Worm (Caenorhabditis elegans): ENCODE measurements around the gene hsp-25.

The hsp-25 gene

DNA sequence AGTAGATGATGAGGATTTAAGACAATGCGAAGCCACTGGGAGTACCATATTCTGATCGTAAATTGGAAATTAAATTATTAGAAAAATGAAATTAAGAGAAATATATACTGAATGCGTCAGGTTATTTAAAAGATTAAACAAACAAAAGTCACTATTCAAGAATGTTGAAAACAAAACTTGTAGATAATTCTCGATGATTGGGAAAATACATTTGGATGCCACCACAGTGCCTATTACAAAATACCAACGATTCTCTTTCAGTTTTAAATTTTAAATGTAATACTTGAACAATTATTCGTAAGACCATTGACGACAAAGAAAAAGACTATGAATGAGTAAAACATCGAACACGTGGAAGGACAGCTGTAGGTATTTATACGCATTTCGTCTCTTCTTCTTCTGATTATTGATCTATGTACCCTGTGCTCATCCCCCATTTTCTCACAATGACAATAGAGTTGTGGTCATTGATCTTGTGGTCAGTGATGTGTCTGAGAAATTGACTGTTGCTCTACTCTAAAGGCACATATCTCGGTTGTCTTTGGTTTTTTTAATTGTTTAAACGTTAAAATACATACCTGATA is 19.5 kb downstream of the hsp-25 start, which contains the start of gene C09B8.4:
Gene C09B8.4, minus strand, starts transcription at position 51 of the 584 bp plus-strand sequence.
- no peak for TF ChIP-seq ama-1 (optimal IDR thresholded peaks at IDR 0.05)
- TF ChIP-seq pha-4 (tag; optimal IDR thresholded peaks at IDR 0.05): no peak
- TF ChIP-seq K09A11.1 (tag; optimal IDR thresholded peaks at IDR 0.05; ENCODE audit: insufficient read depth): no peak
- TF ChIP-seq ceh-2 (tag; optimal IDR thresholded peaks at IDR 0.05): no peak
- no peak for TF ChIP-seq eyg-1 (tag; optimal IDR thresholded peaks at IDR 0.05)
- no peak for TF ChIP-seq gmeb-2 (tag; optimal IDR thresholded peaks at IDR 0.05)
- TF ChIP-seq hlh-8 (tag; optimal IDR thresholded peaks at IDR 0.05): no peak
- no peak for TF ChIP-seq nhr-232 (tag; optimal IDR thresholded peaks at IDR 0.05)
- no peak for TF ChIP-seq unc-42 (tag; optimal IDR thresholded peaks at IDR 0.05)
- no peak for TF ChIP-seq unc-55 (GFP tag; optimal IDR thresholded peaks at IDR 0.05)
- no peak for TF ChIP-seq ceh-30 (tag; optimal IDR thresholded peaks at IDR 0.05)
- no peak for TF ChIP-seq odd-2 (tag; optimal IDR thresholded peaks at IDR 0.05)
- TF ChIP-seq unc-86 (tag; optimal IDR thresholded peaks at IDR 0.05): no peak
- TF ChIP-seq Y22D7AL.16 (tag; optimal IDR thresholded peaks at IDR 0.05): no peak

DNA sequence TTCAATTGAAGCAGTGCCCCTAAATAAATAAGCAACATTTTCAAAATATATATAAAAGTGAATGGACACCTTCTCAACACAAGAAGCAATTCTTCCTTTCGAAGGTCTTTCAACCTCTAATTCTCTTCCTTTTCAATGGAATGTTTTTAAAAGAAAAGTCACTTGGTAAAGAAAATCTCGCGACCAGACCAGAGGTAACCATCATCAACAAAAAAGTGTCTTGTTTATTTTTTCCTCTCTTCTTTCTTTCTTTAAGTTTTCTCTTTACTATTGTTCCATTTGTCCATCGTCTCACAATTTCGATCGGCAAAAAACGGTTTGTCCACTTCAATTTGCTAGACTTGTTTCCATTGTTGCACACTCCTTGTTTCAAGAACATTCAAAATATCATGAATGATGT is 24.3 kb downstream of the hsp-25 start, which contains the start of gene C09B8.8:
Gene C09B8.8, plus strand, starts transcription at position 397 of the 400 bp plus-strand sequence.
- TF ChIP-seq T23F11.4 (GFP tag; optimal IDR thresholded peaks at IDR 0.05) (no peak), pqm-1 (tag; optimal IDR thresholded peaks at IDR 0.05) (no peak), sox-4 (tag; optimal IDR thresholded peaks at IDR 0.05) (no peak), ets-4 (tag; optimal IDR thresholded peaks at IDR 0.05) (no peak), odd-2 (tag; optimal IDR thresholded peaks at IDR 0.05) (no peak), ttx-3 (tag; optimal IDR thresholded peaks at IDR 0.05) (no peak), ceh-30 (tag; optimal IDR thresholded peaks at IDR 0.05) (no peak), nhr-232 (tag; optimal IDR thresholded peaks at IDR 0.05) (no peak), hlh-15 (tag; optimal IDR thresholded peaks at IDR 0.05) (no peak), unc-86 (tag; optimal IDR thresholded peaks at IDR 0.05) (no peak), dve-1 (tag; optimal IDR thresholded peaks at IDR 0.05) (no peak), ref-2 (tag; optimal IDR thresholded peaks at IDR 0.05) (no peak)

ce11 chrX:6010573-6010972 is 28.9 kb downstream of the hsp-25 start, which contains the start of gene C09B8.3:
Gene C09B8.3, minus strand, starts transcription at chrX:6010673.
- TF ChIP-seq ztf-16 (tag; optimal IDR thresholded peaks at IDR 0.05) (no peak), pag-3 (tag; optimal IDR thresholded peaks at IDR 0.05; ENCODE audit: borderline replicate concordance) (no peak), unc-55 (GFP tag; optimal IDR thresholded peaks at IDR 0.05) (no peak), hlh-30 (tag; optimal IDR thresholded peaks at IDR 0.05; ENCODE audit: insufficient read depth) (no peak), hlh-13 (GFP tag; optimal IDR thresholded peaks at IDR 0.05) (no peak), dve-1 (tag; optimal IDR thresholded peaks at IDR 0.05) (no peak), fkh-6 (tag; optimal IDR thresholded peaks at IDR 0.05) (no peak), ceh-45 (GFP tag; IDR thresholded peaks at IDR 0.05) (no peak), ceh-18 (tag; optimal IDR thresholded peaks at IDR 0.05) (no peak), ceh-34 (tag; optimal IDR thresholded peaks at IDR 0.05) (no peak), ttx-3 (tag; optimal IDR thresholded peaks at IDR 0.05) (no peak), hlh-6 (tag; optimal IDR thresholded peaks at IDR 0.05) (no peak), fax-1 (tag; optimal IDR thresholded peaks at IDR 0.05) (no peak), npax-4 (tag; optimal IDR thresholded peaks at IDR 0.05) (no peak), ahr-1 (tag; optimal IDR thresholded peaks at IDR 0.05) (no peak), pax-1 (tag; optimal IDR thresholded peaks at IDR 0.05) (no peak), F13H6.1 (tag; optimal IDR thresholded peaks at IDR 0.05) (no peak), ets-4 (tag; optimal IDR thresholded peaks at IDR 0.05) (no peak), pha-2 (tag; optimal IDR thresholded peaks at IDR 0.05) (no peak), hlh-15 (tag; optimal IDR thresholded peaks at IDR 0.05) (no peak)

ce11 chrX:6004315-6004714 is 35.1 kb downstream of the hsp-25 start:
- TF ChIP-seq npax-4 (tag; optimal IDR thresholded peaks at IDR 0.05) (no peak), elt-4 (tag; optimal IDR thresholded peaks at IDR 0.05) (no peak), pha-2 (tag; optimal IDR thresholded peaks at IDR 0.05) (no peak), fax-1 (tag; optimal IDR thresholded peaks at IDR 0.05) (no peak), ceh-45 (GFP tag; IDR thresholded peaks at IDR 0.05) (no peak), hlh-30 (tag; optimal IDR thresholded peaks at IDR 0.05; ENCODE audit: insufficient read depth) (no peak), ceh-18 (tag; optimal IDR thresholded peaks at IDR 0.05) (no peak), tbx-2 (tag; optimal IDR thresholded peaks at IDR 0.05) (no peak)
